Fruit fly (Drosophila melanogaster) whole organism, embryonic: Measurements from ENCODE around the gene CG14837.

Source experiments
- Adf1 ChIP-seq: fragments of 200-800 bp; sonication (Bioruptor generic); IDR thresholded peaks from 2 replicates; pipeline ENCODE4 v1.3.6; 2022; ENCODE audit warnings: missing biosample characterization, missing genetic modification characterization
- Asciz ChIP-seq: fragments of 200-800 bp; sonication (Bioruptor generic); optimal IDR thresholded peaks from 2 replicates; lab custom pipeline; 2017; ENCODE audit warnings: missing biosample characterization, mild to moderate bottlenecking, missing genetic modification characterization, missing genetic modification reagents
- B-H1 ChIP-seq: fragments of 200-800 bp; sonication (Bioruptor generic); IDR thresholded peaks from 3 replicates; pipeline ENCODE4 v1.3.6; 2022; ENCODE audit warnings: missing biosample characterization, missing genetic modification characterization
- CG10209 ChIP-seq: fragments of 200-800 bp; sonication (Bioruptor generic); optimal IDR thresholded peaks from 3 replicates; lab custom pipeline; 2017; ENCODE audit warnings: missing biosample characterization, mild to moderate bottlenecking, missing genetic modification characterization, missing genetic modification reagents
- CG10654 ChIP-seq: fragments of 200-800 bp; sonication (Bioruptor generic); optimal IDR thresholded peaks from 2 replicates; lab custom pipeline; 2016; ENCODE audit warnings: missing biosample characterization, missing genetic modification characterization
- CG11504 ChIP-seq: fragments of 200-800 bp; sonication (Bioruptor generic); optimal IDR thresholded peaks from 3 replicates; lab custom pipeline; 2019; ENCODE audit warnings: missing biosample characterization, mild to moderate bottlenecking, missing genetic modification characterization, moderate library complexity
- CG11696 ChIP-seq: fragments of 200-800 bp; sonication (Bioruptor generic); IDR thresholded peaks from 2 replicates; pipeline ENCODE4 v1.3.6; 2022; ENCODE audit warnings: missing biosample characterization, missing genetic modification characterization
- CG14441 ChIP-seq: fragments of 200-800 bp; sonication (Bioruptor generic); IDR thresholded peaks from 2 replicates; pipeline ENCODE4 v1.3.6; 2022; ENCODE audit warnings: missing biosample characterization, missing genetic modification characterization
- CG18262 ChIP-seq: fragments of 200-800 bp; optimal IDR thresholded peaks from 3 replicates; lab custom pipeline; 2019; ENCODE audit warnings: missing biosample characterization, mild to moderate bottlenecking, missing genetic modification characterization, moderate library complexity
- CG2202 ChIP-seq: fragments of 200-800 bp; sonication (Bioruptor generic); optimal IDR thresholded peaks from 2 replicates; lab custom pipeline; 2018; ENCODE audit warnings: missing biosample characterization, mild to moderate bottlenecking, missing genetic modification characterization
- CG30020 ChIP-seq: fragments of 200-800 bp; optimal IDR thresholded peaks from 2 replicates; lab custom pipeline; 2019; ENCODE audit warnings: missing biosample characterization, mild to moderate bottlenecking, missing genetic modification characterization, moderate library complexity
- CG31441 ChIP-seq: fragments of 200-800 bp; sonication (Bioruptor generic); IDR thresholded peaks from 2 replicates; pipeline ENCODE4 v1.3.6; 2022; ENCODE audit warnings: missing biosample characterization, missing genetic modification characterization
- CG3281 ChIP-seq: fragments of 200-800 bp; sonication (Bioruptor generic); optimal IDR thresholded peaks from 3 replicates; lab custom pipeline; 2017; ENCODE audit warnings: missing biosample characterization, mild to moderate bottlenecking, missing genetic modification characterization
- CG6175 ChIP-seq: fragments of 200-800 bp; sonication (Bioruptor generic); IDR thresholded peaks from 3 replicates; pipeline ENCODE4 v1.3.6; 2022; ENCODE audit warnings: missing biosample characterization, missing genetic modification characterization
- CG8765 ChIP-seq: fragments of 200-800 bp; sonication (Bioruptor generic); IDR thresholded peaks from 2 replicates; pipeline ENCODE4 v1.3.6; 2022; ENCODE audit warnings: missing biosample characterization, missing genetic modification characterization
- CkIIα-i1 ChIP-seq: fragments of 200-800 bp; sonication (Bioruptor generic); IDR thresholded peaks from 2 replicates; pipeline ENCODE4 v1.3.6; 2022; ENCODE audit warnings: missing biosample characterization, missing genetic modification characterization
- D ChIP-seq, 2 experiments: fragments of 200-800 bp in 1 of 2; fragments of >200 bp in 1 of 2; sonication (Bioruptor generic) in 1 of 2; optimal IDR thresholded peaks; 2 replicates in 1 of 2; 3 replicates in 1 of 2; lab custom pipeline; 2017; ENCODE audit warnings: mild to moderate bottlenecking in 1 of 2, missing biosample characterization in 1 of 2, missing genetic modification characterization in 1 of 2, missing genetic modification reagents in 1 of 2
- HHEX ChIP-seq: fragments of 200-800 bp; sonication (Bioruptor generic); optimal IDR thresholded peaks from 3 replicates; lab custom pipeline; 2017; ENCODE audit warnings: missing biosample characterization, mild to moderate bottlenecking, missing genetic modification characterization, missing genetic modification reagents
- HLH3B ChIP-seq: fragments of 200-800 bp; sonication (Bioruptor generic); IDR thresholded peaks from 2 replicates; pipeline ENCODE4 v1.3.6; 2022; ENCODE audit warnings: missing biosample characterization, missing genetic modification characterization
- HLH54F ChIP-seq: fragments of 200-800 bp; sonication (Bioruptor generic); optimal IDR thresholded peaks from 3 replicates; lab custom pipeline; 2016; ENCODE audit warnings: missing biosample characterization, missing genetic modification characterization
- Hmx ChIP-seq: fragments of 200-800 bp; sonication (Bioruptor generic); optimal IDR thresholded peaks from 2 replicates; lab custom pipeline; 2016; ENCODE audit warnings: missing biosample characterization, missing genetic modification characterization
- Hr78 ChIP-seq, 2 experiments: fragments of 200-800 bp in 1 of 2; fragments of >200 bp in 1 of 2; sonication (Bioruptor generic) in 1 of 2; optimal IDR thresholded peaks; 2 replicates each; lab custom pipeline; 2017 to 2019; ENCODE audit warnings: missing biosample characterization in 2 of 2, missing genetic modification characterization in 2 of 2, mild to moderate bottlenecking in 1 of 2, moderate library complexity in 1 of 2
- Jarid2 ChIP-seq: fragments of 200-800 bp; sonication (Bioruptor generic); optimal IDR thresholded peaks from 3 replicates; lab custom pipeline; 2017; ENCODE audit warnings: mild to moderate bottlenecking, missing biosample characterization, missing genetic modification reagents, missing genetic modification characterization
- NC2α ChIP-seq: fragments of 200-800 bp; sonication (Bioruptor generic); optimal IDR thresholded peaks from 2 replicates; lab custom pipeline; 2016; ENCODE audit warnings: missing biosample characterization, missing genetic modification characterization
- Oli ChIP-seq: fragments of 200-800 bp; sonication (Bioruptor generic); optimal IDR thresholded peaks from 2 replicates; lab custom pipeline; 2018; ENCODE audit warnings: missing biosample characterization, mild to moderate bottlenecking, missing genetic modification characterization, moderate library complexity
- Rfx ChIP-seq: fragments of 200-800 bp; sonication (Bioruptor generic); IDR thresholded peaks from 2 replicates; pipeline ENCODE4 v1.3.6; 2022; ENCODE audit warnings: missing biosample characterization, missing genetic modification characterization
- Spps ChIP-seq: fragments of 200-800 bp; sonication (Bioruptor generic); optimal IDR thresholded peaks from 2 replicates; lab custom pipeline; 2018; ENCODE audit warnings: missing biosample characterization, mild to moderate bottlenecking, missing genetic modification characterization
- bsh ChIP-seq, 2 experiments: fragments of 200-800 bp; sonication (Bioruptor generic); optimal IDR thresholded peaks; 2 replicates each; lab custom pipeline; 2017 to 2018; ENCODE audit warnings: mild to moderate bottlenecking in 2 of 2, missing biosample characterization in 2 of 2, missing genetic modification characterization in 2 of 2, moderate library complexity in 1 of 2
- btn ChIP-seq: fragments of 200-800 bp; sonication (Bioruptor generic); optimal IDR thresholded peaks from 2 replicates; lab custom pipeline; 2016; ENCODE audit warnings: missing biosample characterization, missing genetic modification characterization
- cad ChIP-seq: fragments of >200 bp; optimal IDR thresholded peaks from 2 replicates; lab custom pipeline; 2017; ENCODE audit warnings: missing biosample characterization, missing genetic modification characterization
- cas ChIP-seq: fragments of 200-800 bp; sonication (Bioruptor generic); IDR thresholded peaks from 2 replicates; pipeline ENCODE4 v1.3.6; 2022; ENCODE audit warnings: missing biosample characterization, missing genetic modification characterization
- cg ChIP-seq: fragments of 200-800 bp; sonication (Bioruptor generic); optimal IDR thresholded peaks from 3 replicates; lab custom pipeline; 2019; ENCODE audit warnings: missing biosample characterization, mild to moderate bottlenecking, missing genetic modification characterization, moderate library complexity
- crc ChIP-seq: fragments of 200-800 bp; sonication (Bioruptor generic); optimal IDR thresholded peaks from 2 replicates; lab custom pipeline; 2016; ENCODE audit warnings: missing biosample characterization, missing genetic modification characterization
- h ChIP-seq: fragments of >200 bp; optimal IDR thresholded peaks from 2 replicates; lab custom pipeline; 2017
- hbn ChIP-seq: fragments of 200-800 bp; sonication (Bioruptor generic); IDR thresholded peaks from 2 replicates; pipeline ENCODE4 v1.3.6; 2022; ENCODE audit warnings: missing biosample characterization, missing genetic modification characterization; ENCODE audit not compliant: partially characterized antibody
- hth ChIP-seq: fragments of >200 bp; optimal IDR thresholded peaks from 2 replicates; lab custom pipeline; 2017; ENCODE audit warnings: inconsistent platforms
- maf-S ChIP-seq: fragments of 200-800 bp; sonication (Bioruptor generic); optimal IDR thresholded peaks from 2 replicates; lab custom pipeline; 2016; ENCODE audit warnings: missing biosample characterization, missing genetic modification characterization
- nerfin-1 ChIP-seq: fragments of 200-800 bp; sonication (Bioruptor generic); optimal IDR thresholded peaks from 3 replicates; lab custom pipeline; 2019; ENCODE audit warnings: missing biosample characterization, mild to moderate bottlenecking, missing genetic modification characterization, moderate library complexity
- nerfin-2 ChIP-seq: fragments of 200-800 bp; sonication (Bioruptor generic); IDR thresholded peaks from 2 replicates; pipeline ENCODE4 v1.3.6; 2022; ENCODE audit warnings: missing biosample characterization, missing genetic modification characterization; ENCODE audit not compliant: partially characterized antibody
- peb ChIP-seq: fragments of 200-800 bp; sonication (Bioruptor generic); IDR thresholded peaks from 2 replicates; pipeline ENCODE4 v1.3.6; 2022; ENCODE audit warnings: missing biosample characterization, missing genetic modification characterization
- pita ChIP-seq: fragments of 200-800 bp; sonication (Bioruptor generic); optimal IDR thresholded peaks from 2 replicates; lab custom pipeline; 2017; ENCODE audit warnings: missing biosample characterization, mild to moderate bottlenecking, missing genetic modification characterization
- psq ChIP-seq: fragments of 200-800 bp; sonication (Bioruptor generic); optimal IDR thresholded peaks from 2 replicates; lab custom pipeline; 2017; ENCODE audit warnings: missing biosample characterization, missing genetic modification characterization
- run ChIP-seq: fragments of 200-800 bp; sonication (Bioruptor generic); optimal IDR thresholded peaks from 3 replicates; lab custom pipeline; 2018; ENCODE audit warnings: missing biosample characterization, mild to moderate bottlenecking, missing genetic modification characterization
- sc ChIP-seq, 3 experiments: fragments of >200 bp in 2 of 3; fragments of 200-800 bp in 1 of 3; sonication (Bioruptor generic) in 1 of 3; optimal IDR thresholded peaks; 2 replicates in 2 of 3; 3 replicates in 1 of 3; lab custom pipeline; 2017; ENCODE audit warnings: mild to moderate bottlenecking in 1 of 3, missing biosample characterization in 1 of 3, missing genetic modification characterization in 1 of 3, missing genetic modification reagents in 1 of 3
- shn ChIP-seq: fragments of 200-800 bp; sonication (Bioruptor generic); optimal IDR thresholded peaks from 3 replicates; lab custom pipeline; 2016; ENCODE audit warnings: missing biosample characterization, missing genetic modification characterization
- tio ChIP-seq: fragments of 200-800 bp; sonication (Bioruptor generic); optimal IDR thresholded peaks from 2 replicates; lab custom pipeline; 2017; ENCODE audit warnings: missing biosample characterization, missing genetic modification characterization, inconsistent platforms
- trh ChIP-seq: fragments of 200-800 bp; sonication (Bioruptor generic); optimal IDR thresholded peaks from 2 replicates; lab custom pipeline; 2016; ENCODE audit warnings: missing biosample characterization, missing genetic modification characterization
- vnd ChIP-seq: fragments of 200-800 bp; sonication (Bioruptor generic); IDR thresholded peaks from 3 replicates; pipeline ENCODE4 v1.3.6; 2022; ENCODE audit warnings: missing biosample characterization, missing genetic modification characterization; ENCODE audit not compliant: partially characterized antibody
- zen ChIP-seq: fragments of 200-800 bp; sonication (Bioruptor generic); optimal IDR thresholded peaks from 3 replicates; lab custom pipeline; 2018; ENCODE audit warnings: missing biosample characterization, mild to moderate bottlenecking, missing genetic modification characterization, moderate library complexity

CG14837 gene

dm6 chr3L:7528380-7529080, 31.3 kb downstream of the CG14837 start, which contains the start of gene lqf (continued):
- TF ChIP-seq Spps (tag; lab: Kevin White, UChicago) (no peak), tio (GFP tag; lab: Kevin White, UChicago) (peak; percentile 1), h (lab: Kevin White, UChicago) (no peak), Hr78 (GFP tag; optimal IDR thresholded peaks at IDR 0.05; lab: Kevin White, UChicago) (peak in 1 of 2 experiments; percentile 24), CG10209 (GFP tag; lab: Kevin White, UChicago) (no peak), cad (no peak), hbn (GFP tag; lab: Robert Waterston, UW) (peak; percentile 71), Asciz (GFP tag; lab: Kevin White, UChicago) (no peak), CG3281 (GFP tag; lab: Kevin White, UChicago) (no peak), Jarid2 (peak; percentile 71), psq (GFP tag; lab: Kevin White, UChicago) (peak; percentile 1), CG6175 (GFP tag; lab: Robert Waterston, UW) (no peak), zen (tag; lab: Kevin White, UChicago) (peak; percentile 15), CG11504 (tag; lab: Kevin White, UChicago) (peak; percentile 37), crc (GFP tag; lab: Kevin White, UChicago) (no peak), vnd (GFP tag; lab: Robert Waterston, UW) (peak; percentile 89), B-H1 (no peak), D (optimal IDR thresholded peaks at IDR 0.05; lab: Kevin White, UChicago) (no peak), D (GFP tag; optimal IDR thresholded peaks at IDR 0.05; lab: Kevin White, UChicago) (no peak), CkIIα-i1 (no peak), bsh (GFP tag; optimal IDR thresholded peaks at IDR 0.05; lab: Kevin White, UChicago) (peak in 1 of 2 experiments; percentile 43), Oli (tag; lab: Kevin White, UChicago) (no peak), CG10654 (GFP tag; lab: Kevin White, UChicago) (no peak), pita (GFP tag; lab: Kevin White, UChicago) (no peak), btn (no peak), sc (optimal IDR thresholded peaks at IDR 0.05; lab: Kevin White, UChicago) (no peak), sc (GFP tag; optimal IDR thresholded peaks at IDR 0.05; lab: Kevin White, UChicago) (no peak), nerfin-2 (peak; percentile 73), HLH3B (GFP tag; lab: Robert Waterston, UW) (no peak), hth (lab: Kevin White, UChicago) (no peak), cg (GFP tag; lab: Kevin White, UChicago) (no peak), CG11696 (GFP tag; lab: Robert Waterston, UW) (no peak), CG2202 (tag; lab: Kevin White, UChicago) (no peak), nerfin-1 (peak; percentile 2), run (tag; lab: Kevin White, UChicago) (no peak), HHEX (GFP tag; lab: Kevin White, UChicago) (no peak), CG30020 (tag; lab: Kevin White, UChicago) (peak; percentile 42), maf-S (no peak), peb (GFP tag; lab: Robert Waterston, UW) (no peak), CG8765 (GFP tag; lab: Robert Waterston, UW) (no peak), shn (GFP tag; lab: Kevin White, UChicago) (no peak), Rfx (GFP tag; lab: Robert Waterston, UW) (peak; percentile 24; the same call in 1 of the 2 replicates), CG31441 (GFP tag; lab: Robert Waterston, UW) (peak; percentile 29; the same call in 1 of the 2 replicates), trh (no peak), HLH54F (GFP tag; lab: Kevin White, UChicago) (no peak), Adf1 (GFP tag; lab: Robert Waterston, UW) (no peak), NC2α (GFP tag; lab: Kevin White, UChicago) (no peak), Hmx (GFP tag; lab: Kevin White, UChicago) (no peak), cas (no peak), CG14441 (no peak), CG18262 (peak; percentile 43)
